Fruit fly (Drosophila melanogaster): ENCODE results near the gene CG15260.
A peak's percentile ranks its signal among the peaks of the same experiment; 100 is the strongest.

Gene CG15260

dm6 chr2L:15314903-15315302 lies 22.9 kb upstream of the CG15260 start:
- TF ChIP-seq noc (tag; optimal IDR thresholded peaks at IDR 0.05) = no peak

DNA sequence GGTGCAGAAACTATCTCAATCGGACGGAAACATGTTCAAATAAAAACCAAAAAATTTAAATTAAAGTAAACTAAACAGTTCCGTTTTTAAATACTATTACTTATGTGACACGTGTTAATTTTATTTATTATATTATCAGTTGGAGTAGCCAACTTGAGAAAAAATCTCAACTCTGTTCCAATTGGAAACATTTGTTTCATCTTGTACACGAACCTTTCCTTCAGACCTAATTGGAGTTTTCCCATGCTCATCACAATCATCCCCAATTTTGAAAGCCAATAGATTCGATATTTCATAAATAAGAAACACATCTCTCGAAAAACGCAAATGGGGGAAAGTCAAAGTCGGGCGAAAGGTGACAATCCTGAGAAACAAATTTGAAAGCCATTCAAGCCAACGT lies 14.8 kb upstream of the CG15260 start:
- TF ChIP-seq noc (tag; optimal IDR thresholded peaks at IDR 0.05) = no peak

DNA sequence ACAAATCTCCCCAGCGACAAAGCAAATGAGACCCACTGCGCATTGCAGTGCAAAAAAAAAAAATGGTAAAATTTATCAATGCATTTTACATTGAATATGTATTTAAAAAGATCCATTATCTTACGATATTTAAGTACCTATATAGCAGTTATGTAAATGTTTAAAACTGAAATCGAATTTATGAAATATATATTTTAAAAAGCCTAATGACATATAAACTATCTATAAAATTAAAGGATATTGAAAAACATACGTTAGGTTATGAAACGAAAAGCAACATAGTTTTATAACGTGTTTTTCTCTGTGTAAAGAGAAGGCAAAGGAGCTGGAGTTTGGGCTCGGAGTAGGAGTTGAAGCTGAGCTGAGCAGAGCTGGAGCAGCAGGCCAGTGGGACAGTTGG lies 12.3 kb upstream of the CG15260 start:
- TF ChIP-seq noc (tag; optimal IDR thresholded peaks at IDR 0.05) = no peak

- TF ChIP-seq noc (tag; optimal IDR thresholded peaks at IDR 0.05) = no peak
These were observed 9.8 kb upstream of the CG15260 start for dm6 chr2L:15301841-15302240.

DNA sequence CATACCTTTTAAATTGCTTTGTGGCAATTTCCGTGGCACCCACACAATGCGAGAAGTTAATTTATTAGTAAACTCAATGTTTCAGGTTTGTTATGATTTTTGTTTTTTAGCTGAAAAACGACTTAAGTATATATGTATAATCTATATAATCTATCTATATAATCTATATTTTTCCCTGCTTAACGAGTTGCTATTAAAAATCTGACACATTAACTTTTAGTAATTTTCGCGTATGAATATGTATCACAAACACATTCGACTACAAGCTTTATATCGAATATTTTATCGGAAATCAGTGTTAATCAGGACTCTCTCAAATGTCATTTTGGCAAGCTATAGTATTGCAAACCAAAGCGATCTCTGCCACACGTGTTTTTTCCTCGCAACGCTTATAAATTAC lies 5.5 kb upstream of the CG15260 start, which contains the start of gene CG15262:
TSS of gene CG15262 (plus strand) at position 301 of the 400 bp plus-strand sequence.
- no peak for TF ChIP-seq noc (tag; optimal IDR thresholded peaks at IDR 0.05)

dm6 chr2L:15284700-15285099 lies 7.3 kb downstream of the CG15260 start, which contains the start of gene CG15263:
Gene CG15263, plus strand, starts transcription at chr2L:15285000.
- TF ChIP-seq noc (tag; optimal IDR thresholded peaks at IDR 0.05) = no peak

DNA sequence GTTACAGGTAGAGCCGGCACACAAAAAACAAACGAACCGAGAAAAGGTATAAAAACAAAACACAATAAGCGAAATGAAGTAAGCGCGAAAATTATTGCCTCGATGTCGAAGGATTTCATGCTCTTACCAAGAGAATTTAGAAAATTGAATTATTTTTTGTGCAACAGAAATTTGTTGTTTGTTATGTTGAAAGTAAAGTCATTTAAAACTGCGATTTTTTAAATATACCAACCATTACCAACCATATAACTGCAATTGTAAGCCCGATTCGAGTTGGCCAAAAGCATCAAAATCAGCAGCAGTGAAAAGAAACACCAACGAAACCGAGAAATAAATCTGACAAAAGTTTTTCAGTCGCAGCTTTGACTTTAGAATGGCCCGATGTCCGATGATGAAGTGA lies 11.1 kb downstream of the CG15260 start:
- no peak for TF ChIP-seq noc (tag; optimal IDR thresholded peaks at IDR 0.05)

- no peak for TF ChIP-seq noc (tag; optimal IDR thresholded peaks at IDR 0.05)
These were observed 16.2 kb downstream of the CG15260 start for dm6 chr2L:15275794-15276193.

- no peak for TF ChIP-seq noc (tag; optimal IDR thresholded peaks at IDR 0.05)
These were observed 17.2 kb downstream of the CG15260 start, which contains the start of gene UK114 for dm6 chr2L:15274783-15275316. Gene UK114, minus strand, starts transcription at chr2L:15275091.

- TF ChIP-seq noc (tag; optimal IDR thresholded peaks at IDR 0.05) = peak; percentile 52
These were observed 17.7 kb downstream of the CG15260 start for dm6 chr2L:15274292-15274691.

DNA sequence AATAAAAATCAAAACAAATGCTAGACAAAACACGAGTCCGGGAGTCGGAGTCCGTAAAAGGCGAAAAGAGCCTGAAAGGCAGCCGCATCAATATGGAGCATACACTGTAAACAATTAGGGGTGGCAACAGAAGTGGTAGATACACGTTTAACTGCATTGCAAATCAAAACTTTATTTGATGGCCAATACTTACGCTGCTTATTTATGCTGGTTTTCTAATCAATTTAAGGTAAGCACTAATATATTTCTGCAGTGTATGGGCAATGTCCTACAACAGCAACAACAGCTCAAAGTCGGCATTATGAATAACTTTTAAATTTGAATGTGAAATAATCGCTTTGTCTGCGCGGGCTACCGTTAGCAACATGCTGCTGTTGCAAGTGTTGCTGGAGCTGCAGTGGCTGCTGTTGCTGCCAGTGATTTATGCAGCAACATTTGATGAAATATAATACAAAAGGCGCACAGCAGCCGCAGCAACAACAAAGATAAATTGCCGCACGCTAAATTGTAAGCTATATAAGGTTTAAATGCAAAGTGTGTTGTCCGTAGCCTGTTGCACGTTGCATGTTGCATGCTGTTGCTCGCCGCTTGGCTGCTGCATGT lies 18.4 kb downstream of the CG15260 start:
- TF ChIP-seq noc (tag; optimal IDR thresholded peaks at IDR 0.05) = no peak

DNA sequence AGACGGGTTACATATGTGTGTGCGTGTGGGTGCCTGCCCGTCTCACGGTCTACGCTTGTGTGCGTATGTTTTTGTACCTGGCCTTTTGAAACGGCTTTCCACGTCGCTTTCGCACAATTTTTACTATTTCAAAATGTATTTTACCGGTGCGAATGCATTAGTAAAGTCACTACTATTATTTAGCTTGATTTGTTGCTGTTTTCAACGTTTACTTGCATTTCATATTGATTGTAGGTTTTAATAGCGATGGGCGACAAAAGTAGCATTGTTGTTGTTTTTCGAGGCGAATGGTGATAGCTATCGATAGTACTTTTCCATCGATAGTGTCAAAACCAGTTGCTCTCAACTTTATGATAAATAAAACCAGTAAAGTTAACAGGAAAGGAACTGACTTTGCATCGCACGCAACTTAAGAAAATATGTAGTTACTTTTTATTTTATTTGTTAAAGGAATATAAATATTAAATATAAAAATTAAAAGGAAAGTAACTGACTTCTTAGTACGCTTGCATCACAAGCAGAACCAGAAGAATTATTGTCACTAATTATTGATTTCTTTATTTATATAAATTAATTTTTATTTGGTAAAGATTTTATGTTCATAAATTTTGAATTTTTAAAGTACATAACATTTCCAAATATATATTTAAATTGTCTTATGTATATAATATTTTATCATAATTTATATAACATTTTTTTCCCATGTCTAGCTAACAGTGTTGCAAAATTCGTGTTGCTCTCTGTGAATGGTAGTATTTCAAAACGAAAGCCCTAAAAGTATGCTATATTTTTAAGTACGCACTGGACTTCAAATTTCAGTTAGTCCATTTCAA lies 20.1 kb downstream of the CG15260 start, which contains the start of gene Cul3:
TSS of gene Cul3 (minus strand) at position 268 of the 833 bp plus-strand sequence.
- no peak for TF ChIP-seq noc (tag; optimal IDR thresholded peaks at IDR 0.05)

DNA sequence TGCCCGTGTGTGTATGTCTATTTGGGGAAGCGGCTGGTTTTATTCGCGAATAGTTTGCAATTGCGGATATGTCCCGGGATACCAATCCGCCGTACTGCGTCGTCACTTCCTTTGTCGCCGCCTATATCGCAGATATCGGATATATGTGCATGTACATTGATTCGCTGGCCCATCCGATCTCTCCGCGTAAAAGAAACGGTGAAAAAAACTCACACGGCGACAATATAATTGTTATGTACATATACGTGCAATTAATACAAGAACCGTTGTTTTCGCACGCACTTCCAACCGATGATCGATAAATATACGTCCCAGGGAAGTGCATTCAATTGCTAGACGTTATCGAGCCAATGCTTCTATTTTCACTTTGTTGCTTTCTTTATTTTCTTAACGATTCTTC lies 20.7 kb downstream of the CG15260 start:
- TF ChIP-seq noc (tag; optimal IDR thresholded peaks at IDR 0.05) = no peak

dm6 chr2L:15264483-15264987 lies 27.5 kb downstream of the CG15260 start, which contains the start of gene yuri:
Gene yuri, minus strand, starts transcription at chr2L:15264692.
- TF ChIP-seq noc (tag; optimal IDR thresholded peaks at IDR 0.05) = peak; percentile 40

DNA sequence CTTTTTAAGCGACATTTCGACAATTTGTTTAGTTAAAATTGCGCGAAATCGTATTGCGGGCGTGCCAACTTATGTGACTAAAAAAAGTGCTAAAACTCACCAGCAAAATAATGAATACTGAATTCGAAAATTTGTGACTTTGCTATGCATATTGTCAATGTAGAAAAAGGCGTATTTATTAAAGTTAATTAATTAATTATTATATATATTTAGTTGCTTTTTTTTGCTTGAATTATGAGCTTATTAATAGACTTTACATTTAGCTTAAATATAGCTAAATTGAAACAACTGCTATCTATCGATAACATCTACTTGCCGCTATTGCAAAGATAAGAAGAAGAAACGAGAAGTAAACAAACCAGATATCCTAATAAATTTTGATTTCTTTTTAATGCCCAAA lies 35.8 kb downstream of the CG15260 start, which contains the start of the genes PolD3 and Uxt:
TSS of gene PolD3 (minus strand) at position 56 of the 400 bp plus-strand sequence.
TSS of gene Uxt (plus strand) at position 333 of the 400 bp plus-strand sequence.
- no peak for TF ChIP-seq noc (tag; optimal IDR thresholded peaks at IDR 0.05)

DNA sequence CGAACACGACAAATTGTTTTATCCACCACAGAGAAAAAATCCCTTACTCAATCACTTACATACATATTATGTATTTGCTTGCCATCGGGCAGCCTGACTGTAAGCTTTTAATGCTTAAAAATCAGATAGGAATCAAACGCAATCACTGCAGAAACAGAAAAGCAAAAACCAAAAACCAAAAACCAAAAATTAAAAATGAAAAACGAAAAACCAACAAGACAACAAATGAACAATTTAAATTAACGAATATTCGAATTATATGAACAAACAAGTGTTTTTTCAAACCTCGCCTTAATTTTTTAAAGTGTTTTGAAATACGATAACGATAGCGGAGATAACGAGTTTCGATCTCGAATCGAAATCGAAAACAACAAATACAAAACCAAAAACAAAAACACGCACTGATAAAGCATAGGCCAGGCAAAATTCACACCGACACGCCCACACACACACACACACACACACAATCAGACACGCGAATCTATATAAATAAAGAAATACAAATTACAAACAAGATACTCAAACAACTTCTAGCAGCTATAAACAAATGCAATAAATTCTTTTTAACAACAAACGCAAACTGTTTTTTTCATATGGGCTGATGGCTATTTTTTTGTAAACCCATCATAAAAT lies 37.7 kb downstream of the CG15260 start:
- peak; percentile 56 for TF ChIP-seq noc (tag; optimal IDR thresholded peaks at IDR 0.05)
